Fruit fly (Drosophila melanogaster): Measurements from ENCODE around the gene Naglu.

- TF ChIP-seq CG5204 (GFP tag; optimal IDR thresholded peaks at IDR 0.05) = no peak
- TF ChIP-seq CG11617 (GFP tag; optimal IDR thresholded peaks at IDR 0.05) = no peak
- no peak for TF ChIP-seq toe (GFP tag; optimal IDR thresholded peaks at IDR 0.05)
- TF ChIP-seq CG7101 (tag; optimal IDR thresholded peaks at IDR 0.05) = peak; percentile 12
- peak; percentile 6 for TF ChIP-seq CG14711 (tag; optimal IDR thresholded peaks at IDR 0.05)
- no peak for TF ChIP-seq CG33017 (tag; optimal IDR thresholded peaks at IDR 0.05)
- TF ChIP-seq kay (GFP tag; ENCODE audit: borderline replicate concordance) = peak; percentile 92
- TF ChIP-seq cic (GFP tag; optimal IDR thresholded peaks at IDR 0.05) = peak; percentile 2
These were observed 26.6 kb downstream of the Naglu start for dm6 chr2L:8384985-8385519.

Measured in whole organism, adult.